Worm (Caenorhabditis elegans): Measurements from ENCODE around the gene clk-2.

DNA sequence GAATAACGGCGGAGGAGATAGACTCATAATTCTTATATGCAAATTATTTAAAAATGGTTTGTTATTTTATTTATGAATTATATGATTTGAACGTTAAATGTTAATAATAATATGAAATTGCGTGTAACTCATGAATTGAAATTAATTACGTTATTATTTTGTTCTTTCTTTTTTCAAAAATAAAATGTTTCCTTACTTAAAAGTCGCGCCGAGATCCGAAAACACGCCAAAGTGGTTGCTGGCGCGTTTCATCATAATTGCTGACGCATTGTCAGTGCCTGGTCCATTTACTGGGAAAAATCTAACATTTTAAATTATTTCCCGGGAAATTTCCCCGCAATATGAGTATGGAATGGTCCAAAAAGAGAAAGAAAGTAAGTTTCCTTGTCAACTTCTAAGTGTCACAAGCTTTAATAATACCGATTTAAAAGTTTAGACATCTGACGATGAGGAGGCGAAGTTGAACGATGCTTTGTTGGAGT, 18.9 kb downstream of the clk-2 start, which contains the start of the genes C07H6.9 and sap-140:
- no peak for TF ChIP-seq Y48G9A.11 (GFP tag; IDR thresholded peaks at IDR 0.05)
- TF ChIP-seq lin-13 (GFP tag; optimal IDR thresholded peaks at IDR 0.05) = no peak
- peak; percentile 24 for TF ChIP-seq ces-1 (GFP tag; optimal IDR thresholded peaks at IDR 0.05)
- no peak for TF ChIP-seq gei-8 (GFP tag; optimal IDR thresholded peaks at IDR 0.05)
- no peak for TF ChIP-seq unc-62 (GFP tag; optimal IDR thresholded peaks at IDR 0.05 in 1 of 2)
- no peak for TF ChIP-seq unc-62 (tag; optimal IDR thresholded peaks at IDR 0.05)
- no peak for TF ChIP-seq nhr-76 (tag; optimal IDR thresholded peaks at IDR 0.05)
- no peak for TF ChIP-seq nhr-10 (tag; optimal IDR thresholded peaks at IDR 0.05)
- peak; percentile 25 for TF ChIP-seq spr-1 (tag; optimal IDR thresholded peaks at IDR 0.05)

Measured in whole organism, L4 larva.